Fruit fly (Drosophila melanogaster) whole organism, embryonic: Measurements from ENCODE around the gene Rpt5.

Source experiments
- CG6654 ChIP-seq: fragments of 200-800 bp; sonication (Bioruptor generic); optimal IDR thresholded peaks from 2 replicates; lab custom pipeline; 2017; ENCODE audit warnings: missing biosample characterization, mild to moderate bottlenecking, missing genetic modification characterization
- CG8765 ChIP-seq: fragments of 200-800 bp; sonication (Bioruptor generic); IDR thresholded peaks from 2 replicates; pipeline ENCODE4 v1.3.6; 2022; ENCODE audit warnings: missing biosample characterization, missing genetic modification characterization
- Lpt ChIP-seq: fragments of >200 bp; optimal IDR thresholded peaks from 2 replicates; lab custom pipeline; 2018; ENCODE audit warnings: missing biosample characterization, missing genetic modification characterization
- chinmo ChIP-seq: fragments of 200-800 bp; sonication (Bioruptor generic); IDR thresholded peaks from 4 replicates; pipeline ENCODE4 v1.3.6; 2022; ENCODE audit warnings: missing biosample characterization, missing genetic modification characterization; ENCODE audit not compliant: partially characterized antibody
- dm ChIP-seq: fragments of 200-800 bp; sonication (Bioruptor generic); optimal IDR thresholded peaks from 3 replicates; lab custom pipeline; 2016; ENCODE audit warnings: missing biosample characterization, missing genetic modification characterization
- slp2 ChIP-seq: fragments of 200-800 bp; sonication (Bioruptor generic); optimal IDR thresholded peaks from 2 replicates; lab custom pipeline; 2016; ENCODE audit warnings: missing biosample characterization, missing genetic modification characterization

- TF ChIP-seq dm (no peak), CG8765 (GFP tag; lab: Robert Waterston, UW) (no peak), Lpt (no peak), slp2 (no peak), CG6654 (no peak), chinmo (GFP tag; lab: Robert Waterston, UW) (no peak)
Observed at dm6 chr3R:23773610-23774364, 21.1 kb downstream of the Rpt5 start, which contains the start of gene CG10208.
